Worm (Caenorhabditis elegans): ENCODE results near the gene K09E4.3.

The K09E4.3 gene

DNA sequence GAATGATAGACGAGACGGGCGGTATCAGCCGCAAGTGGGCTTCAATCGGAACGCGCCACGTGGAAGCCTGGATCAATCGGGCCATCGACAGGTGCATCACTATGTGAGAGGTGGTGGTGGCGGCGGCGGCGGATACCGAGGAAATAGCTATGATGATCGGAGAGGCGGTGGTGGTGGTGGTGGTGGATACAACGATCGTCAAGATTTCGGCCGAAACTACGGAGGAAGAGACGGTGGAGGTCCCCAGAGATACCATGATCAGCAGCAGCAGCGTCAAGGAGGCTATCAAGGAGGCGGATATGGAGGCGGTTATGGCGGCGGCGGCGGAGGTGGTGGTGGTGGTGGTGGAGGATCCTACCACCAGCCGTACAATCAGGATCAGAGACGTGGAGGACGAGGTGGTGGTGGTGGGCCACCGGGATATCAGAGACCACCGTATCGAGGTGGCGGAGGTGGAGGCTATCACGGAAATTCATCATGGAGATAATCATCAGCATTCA is 38.7 kb upstream of the K09E4.3 start:
- TF ChIP-seq egrh-3 (GFP tag; IDR thresholded peaks at IDR 0.05) (peak; percentile 81), cebp-1 (GFP tag; IDR thresholded peaks at IDR 0.05) (0 out of 2 replicates have a peak, but pooled peaks have one; percentile 20), cebp-1 (tag; optimal IDR thresholded peaks at IDR 0.05) (no peak), zfh-2 (GFP tag; conservative IDR thresholded peaks at IDR 0.05) (peak; percentile 78), lin-40 (tag; optimal IDR thresholded peaks at IDR 0.05) (no peak)

ce11 chrII:14155259-14156023 is 28.7 kb upstream of the K09E4.3 start, which contains the start of the genes rpl-43 and xrn-2:
rpl-43 (plus strand) TSS chrII:14155294.
xrn-2 (plus strand) TSS chrII:14155768.
- TF ChIP-seq F57C9.4 (tag; optimal IDR thresholded peaks at IDR 0.05), result no peak
- peak; percentile 84 for TF ChIP-seq snpc-3.4 (tag; optimal IDR thresholded peaks at IDR 0.05)
- TF ChIP-seq xnd-1 (tag; optimal IDR thresholded peaks at IDR 0.05), result peak; percentile 58
- TF ChIP-seq Y56A3A.18 (GFP tag; IDR thresholded peaks at IDR 0.05), result peak; percentile 79
- no peak for TF ChIP-seq nfya-1 (tag; optimal IDR thresholded peaks at IDR 0.05; ENCODE audit: borderline replicate concordance, insufficient read depth)
- 0 out of 2 replicates have a peak, but pooled peaks have one; percentile 17 for TF ChIP-seq lir-1 (GFP tag; conservative IDR thresholded peaks at IDR 0.05)
- TF ChIP-seq ztf-22 (GFP tag; optimal IDR thresholded peaks at IDR 0.05), result no peak
- TF ChIP-seq rec-8 (tag; optimal IDR thresholded peaks at IDR 0.05), result peak in 1 of 2 experiments; percentile 70
- peak; percentile 17 for TF ChIP-seq tbx-9 (tag; optimal IDR thresholded peaks at IDR 0.05; ENCODE audit: borderline replicate concordance)
- no peak for TF ChIP-seq B0035.1 (tag; optimal IDR thresholded peaks at IDR 0.05)
- TF ChIP-seq tbp1 (GFP tag; optimal IDR thresholded peaks at IDR 0.05), result peak; percentile 58
- TF ChIP-seq ztf-28 (GFP tag; IDR thresholded peaks at IDR 0.05), result no peak
- TF ChIP-seq ztf-25 (GFP tag; IDR thresholded peaks at IDR 0.05), result 0 out of 2 replicates have a peak, but pooled peaks have one; percentile 45
- no peak for TF ChIP-seq pha-4 (tag; optimal IDR thresholded peaks at IDR 0.05)
- peak; percentile 72 for TF ChIP-seq atf-7 (tag; optimal IDR thresholded peaks at IDR 0.05)
- TF ChIP-seq die-1 (tag; optimal IDR thresholded peaks at IDR 0.05), result peak; percentile 56
- TF ChIP-seq F49E8.2 (tag; optimal IDR thresholded peaks at IDR 0.05; ENCODE audit: insufficient read depth), result peak; percentile 87
- TF ChIP-seq lin-54 (GFP tag; optimal IDR thresholded peaks at IDR 0.05), result peak; percentile 77
- peak; percentile 7 for TF ChIP-seq efl-1 (GFP tag; optimal IDR thresholded peaks at IDR 0.05)
- TF ChIP-seq akir-1 (GFP tag; optimal IDR thresholded peaks at IDR 0.05), result no peak
- TF ChIP-seq let-607 (tag; optimal IDR thresholded peaks at IDR 0.05), result no peak
- no peak for TF ChIP-seq rpc-1 (optimal IDR thresholded peaks at IDR 0.05)
- TF ChIP-seq rpc-1 (tag; optimal IDR thresholded peaks at IDR 0.05), result no peak
- TF ChIP-seq F57A8.1 (GFP tag; optimal IDR thresholded peaks at IDR 0.05), result no peak
- TF ChIP-seq B0261.1 (tag; optimal IDR thresholded peaks at IDR 0.05), result no peak
- no peak for TF ChIP-seq somi-1 (GFP tag; optimal IDR thresholded peaks at IDR 0.05)
- TF ChIP-seq nfyb-1 (GFP tag; IDR thresholded peaks at IDR 0.05), result peak; percentile 79
- no peak for TF ChIP-seq nhr-90 (tag; optimal IDR thresholded peaks at IDR 0.05)
- peak; percentile 35 for TF ChIP-seq ceh-79 (tag; optimal IDR thresholded peaks at IDR 0.05)
- no peak for TF ChIP-seq B0019.2 (GFP tag; conservative IDR thresholded peaks at IDR 0.05)
- TF ChIP-seq unc-130 (GFP tag; optimal IDR thresholded peaks at IDR 0.05), result peak; percentile 84
- TF ChIP-seq F55B11.4 (tag; optimal IDR thresholded peaks at IDR 0.05; ENCODE audit: borderline replicate concordance, insufficient read depth), result no peak
- no peak for TF ChIP-seq hlh-12 (tag; optimal IDR thresholded peaks at IDR 0.05)
- TF ChIP-seq egrh-3 (GFP tag; IDR thresholded peaks at IDR 0.05), result peak; percentile 67
- TF ChIP-seq dox-1 (GFP tag; IDR thresholded peaks at IDR 0.05), result no peak
- TF ChIP-seq F23B12.7 (tag; optimal IDR thresholded peaks at IDR 0.05; ENCODE audit: insufficient read depth), result no peak
- TF ChIP-seq chd-7 (tag; optimal IDR thresholded peaks at IDR 0.05), result peak; percentile 82
- peak; percentile 75 for TF ChIP-seq mcd-1 (GFP tag; IDR thresholded peaks at IDR 0.05)
- peak; percentile 76 for TF ChIP-seq hmg-20 (GFP tag; IDR thresholded peaks at IDR 0.05)
- TF ChIP-seq ztf-3 (GFP tag; optimal IDR thresholded peaks at IDR 0.05), result no peak
